Worm (Caenorhabditis elegans) whole organism, early embryonic: ENCODE measurements around the gene vha-12.
"Not testable (repeated sequence)": the region's sequence is repeated elsewhere in the genome, so short reads cannot be mapped to it uniquely, and the experiment has no call there.

Source experiments
- B0310.2 ChIP-seq: sonication (generic microtip); optimal IDR thresholded peaks from 2 replicates; lab custom pipeline; 2016; ENCODE audit warnings: mild to moderate bottlenecking, missing genetic modification characterization, missing compliant biosample characterization
- F13C5.2 ChIP-seq: sonication (generic microtip); optimal IDR thresholded peaks from 2 replicates; lab custom pipeline; 2017; ENCODE audit warnings: mild to moderate bottlenecking, missing genetic modification characterization, inconsistent platforms, missing compliant biosample characterization
- aly-1 ChIP-seq: sonication (generic microtip); optimal IDR thresholded peaks from 2 replicates; lab custom pipeline; 2016; ENCODE audit warnings: missing genetic modification characterization, missing compliant biosample characterization
- ama-1 ChIP-seq: fragments of 150-350 bp; optimal IDR thresholded peaks from 2 replicates; lab custom pipeline; 2014
- ceh-13 ChIP-seq: fragments of 200-800 bp; sonication (Bioruptor generic); optimal IDR thresholded peaks from 2 replicates; lab custom pipeline; 2018; ENCODE audit warnings: mild to moderate bottlenecking, missing genetic modification characterization, missing compliant biosample characterization
- ceh-36 ChIP-seq: sonication (generic microtip); optimal IDR thresholded peaks from 2 replicates; lab custom pipeline; 2016; ENCODE audit warnings: missing genetic modification characterization, inconsistent platforms, missing compliant biosample characterization
- ets-7 ChIP-seq: sonication (generic microtip); optimal IDR thresholded peaks from 2 replicates; lab custom pipeline; 2016; ENCODE audit warnings: missing genotype, missing genetic modification characterization, missing compliant biosample characterization
- flt-1 ChIP-seq: fragments of 200-800 bp; sonication (Bioruptor generic); IDR thresholded peaks from 2 replicates; pipeline ENCODE4 v1.3.6; 2022; ENCODE audit warnings: missing genetic modification characterization, missing compliant biosample characterization
- hmbx-1 ChIP-seq: sonication (generic microtip); optimal IDR thresholded peaks from 2 replicates; lab custom pipeline; 2016; ENCODE audit warnings: mild to moderate bottlenecking, missing genetic modification characterization, missing compliant biosample characterization
- hmg-4 ChIP-seq: fragments of 200-800 bp; sonication (Bioruptor generic); optimal IDR thresholded peaks from 2 replicates; lab custom pipeline; 2018; ENCODE audit warnings: mild to moderate bottlenecking, missing genetic modification characterization, missing compliant biosample characterization
- hnd-1 ChIP-seq: sonication (generic microtip); optimal IDR thresholded peaks from 2 replicates; lab custom pipeline; 2016; ENCODE audit warnings: missing genetic modification characterization, missing compliant biosample characterization
- pes-1 ChIP-seq: fragments of 200-800 bp; sonication (Bioruptor generic); IDR thresholded peaks from 2 replicates; pipeline ENCODE4 v1.3.6; 2022; ENCODE audit warnings: missing genetic modification reagents, missing genetic modification characterization, missing compliant biosample characterization
- scrt-1 ChIP-seq: fragments of 200-800 bp; sonication (Bioruptor generic); IDR thresholded peaks from 2 replicates; pipeline ENCODE4 v1.3.6; 2022; ENCODE audit warnings: missing genetic modification characterization, missing compliant biosample characterization
- sea-1 ChIP-seq: fragments of 200-800 bp; sonication (Bioruptor generic); conservative IDR thresholded peaks from 2 replicates; pipeline ENCODE4 v1.3.6; 2022; ENCODE audit warnings: missing genetic modification characterization, missing compliant biosample characterization
- tbx-11 ChIP-seq: fragments of 200-800 bp; sonication (Bioruptor generic); IDR thresholded peaks from 2 replicates; pipeline ENCODE4 v1.3.6; 2022; ENCODE audit warnings: missing genetic modification characterization, missing compliant biosample characterization
- tbx-37 ChIP-seq: fragments of 200-800 bp; sonication (Bioruptor generic); conservative IDR thresholded peaks from 2 replicates; pipeline ENCODE4 v1.3.6; 2022; ENCODE audit warnings: missing genetic modification reagents, missing genetic modification characterization, missing compliant biosample characterization
- tra-4 ChIP-seq: sonication (generic microtip); optimal IDR thresholded peaks from 2 replicates; lab custom pipeline; 2017; ENCODE audit warnings: missing genetic modification characterization, missing compliant biosample characterization

Gene vha-12

DNA sequence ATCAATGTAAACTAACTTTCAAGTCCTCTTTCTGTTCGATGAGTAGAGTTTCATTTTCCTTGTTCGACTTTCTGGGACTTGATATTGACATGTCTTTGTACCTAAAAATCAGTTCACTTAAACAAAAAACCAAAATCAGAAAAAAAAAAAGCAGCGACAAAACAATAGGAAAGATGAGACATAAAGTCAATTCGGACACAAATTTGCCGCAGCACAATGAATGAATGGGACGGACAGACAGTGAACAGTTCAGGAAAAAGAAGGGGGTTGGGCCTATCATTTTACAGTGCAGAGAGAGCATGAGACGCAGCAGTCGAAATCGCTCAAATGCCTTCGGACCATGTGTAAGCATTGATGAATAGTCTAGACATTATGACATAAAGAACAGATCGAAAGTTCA is 4.2 kb upstream of the vha-12 start, which contains the start of gene mrp-6:
Gene mrp-6, minus strand, starts transcription at position 101 of the 400 bp plus-strand sequence.
- TF ChIP-seq hmg-4 (no peak), ceh-13 (GFP tag; lab: Kevin White, UChicago) (no peak), tbx-11 (GFP tag; lab: Robert Waterston, UW) (no peak), tra-4 (tag; lab: Kevin White, UChicago) (no peak), aly-1 (tag; lab: Kevin White, UChicago) (no peak), flt-1 (GFP tag; lab: Robert Waterston, UW) (no peak), ama-1 (lab: Kevin White, UChicago) (no peak), hmbx-1 (tag; lab: Kevin White, UChicago) (no peak), F13C5.2 (tag; lab: Kevin White, UChicago) (no peak), pes-1 (no peak), hnd-1 (tag; lab: Kevin White, UChicago) (no peak), sea-1 (GFP tag; lab: Robert Waterston, UW) (no peak)

DNA sequence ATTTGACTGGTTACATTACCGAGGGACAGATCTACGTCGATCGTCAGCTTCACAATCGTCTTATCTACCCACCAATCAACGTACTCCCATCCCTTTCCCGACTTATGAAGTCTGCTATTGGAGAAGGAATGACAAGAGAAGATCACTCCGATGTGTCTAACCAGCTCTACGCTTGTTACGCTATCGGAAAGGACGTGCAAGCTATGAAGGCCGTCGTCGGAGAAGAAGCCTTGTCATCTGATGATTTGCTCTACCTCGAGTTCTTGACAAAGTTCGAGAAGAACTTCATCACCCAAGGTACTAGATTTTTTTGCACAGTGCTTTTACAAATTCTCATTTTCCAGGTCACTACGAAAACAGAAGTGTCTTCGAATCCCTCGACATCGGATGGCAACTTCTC is 1.3 kb downstream of the vha-12 start:
- no peak for TF ChIP-seq pes-1
- TF ChIP-seq hmg-4 = no peak
- TF ChIP-seq B0310.2 (tag; lab: Kevin White, UChicago) = no peak
- TF ChIP-seq sea-1 (GFP tag; lab: Robert Waterston, UW) = no peak
- no peak for TF ChIP-seq ama-1 (lab: Kevin White, UChicago)
- no peak for TF ChIP-seq tra-4 (tag; lab: Kevin White, UChicago)

DNA sequence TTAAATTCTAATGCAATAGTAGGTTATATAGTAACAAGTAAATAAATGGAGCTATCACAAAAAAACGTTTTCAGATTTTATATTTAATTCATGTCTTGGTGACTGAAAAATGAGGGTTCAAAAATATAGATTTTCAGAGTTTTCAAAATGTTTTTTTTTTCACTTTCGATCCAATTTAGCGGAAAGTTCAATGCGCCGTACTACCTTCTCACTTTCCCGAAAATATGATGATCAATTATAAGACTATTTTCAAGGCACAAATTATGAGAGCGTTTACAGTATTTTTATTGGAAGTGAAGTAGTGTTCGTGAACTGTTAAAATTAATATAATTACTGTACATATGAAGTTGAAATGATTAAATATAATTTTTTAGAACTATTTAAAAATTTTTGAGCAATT is 2.2 kb downstream of the vha-12 start:
- TF ChIP-seq scrt-1 (GFP tag; lab: Robert Waterston, UW) = no peak
- TF ChIP-seq tbx-37 (GFP tag; lab: Robert Waterston, UW) = no peak
- TF ChIP-seq aly-1 (tag; lab: Kevin White, UChicago) = no peak
- TF ChIP-seq ceh-13 (GFP tag; lab: Kevin White, UChicago) = no peak

DNA sequence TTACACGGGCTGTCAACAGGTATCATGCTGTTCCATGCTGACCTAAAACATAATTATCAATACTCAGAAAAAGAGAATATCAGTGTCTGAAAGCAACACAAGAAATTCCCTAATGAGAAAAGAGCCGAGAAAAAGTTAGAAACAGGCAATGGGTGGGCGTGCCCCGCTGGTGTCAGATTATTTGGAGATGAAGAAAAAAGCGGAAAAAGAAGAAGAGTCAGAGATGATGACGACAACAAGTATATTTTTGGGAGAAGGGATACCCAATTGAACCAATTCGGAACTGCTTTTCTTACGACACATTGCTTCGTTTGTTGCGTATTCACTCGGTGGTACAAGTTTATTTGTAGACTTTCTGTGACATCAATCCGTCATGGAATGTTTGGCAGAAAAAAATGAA is 5.5 kb downstream of the vha-12 start, which contains the start of gene F20B6.4:
Gene F20B6.4, minus strand, starts transcription at position 101 of the 400 bp plus-strand sequence.
- TF ChIP-seq flt-1 (GFP tag; lab: Robert Waterston, UW) = no peak
- no peak for TF ChIP-seq F13C5.2 (tag; lab: Kevin White, UChicago)
- no peak for TF ChIP-seq ceh-36 (tag; lab: Kevin White, UChicago)
- TF ChIP-seq B0310.2 (tag; lab: Kevin White, UChicago) = no peak
- no peak for TF ChIP-seq pes-1
- no peak for TF ChIP-seq ceh-13 (GFP tag; lab: Kevin White, UChicago)
- TF ChIP-seq tra-4 (tag; lab: Kevin White, UChicago) = no peak
- TF ChIP-seq hnd-1 (tag; lab: Kevin White, UChicago) = no peak
- TF ChIP-seq hmg-4 = no peak

DNA sequence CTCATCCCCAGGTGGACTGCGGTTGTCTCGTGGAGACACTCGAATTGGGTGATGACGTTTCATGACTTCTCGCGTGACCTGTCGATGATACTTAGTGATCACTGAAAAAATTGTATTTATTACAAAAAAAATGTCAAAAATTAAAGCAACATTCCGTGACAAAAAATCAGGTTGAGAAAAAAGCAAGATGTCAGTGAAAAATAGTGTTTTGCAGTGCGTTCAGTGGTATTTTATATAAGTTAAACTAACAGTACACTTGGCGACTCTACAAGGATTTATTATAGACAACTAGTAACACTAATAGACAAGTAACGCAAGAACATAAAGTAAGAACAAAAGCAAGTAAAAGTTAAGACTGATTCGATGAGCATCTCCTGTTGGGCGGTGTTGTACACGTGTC is 8.9 kb downstream of the vha-12 start, which contains the start of gene F20B6.5:
Gene F20B6.5, minus strand, starts transcription at position 101 of the 400 bp plus-strand sequence.
- TF ChIP-seq hmbx-1 (tag; lab: Kevin White, UChicago); hnd-1 (tag; lab: Kevin White, UChicago); hmg-4: not testable (repeated sequence)

DNA sequence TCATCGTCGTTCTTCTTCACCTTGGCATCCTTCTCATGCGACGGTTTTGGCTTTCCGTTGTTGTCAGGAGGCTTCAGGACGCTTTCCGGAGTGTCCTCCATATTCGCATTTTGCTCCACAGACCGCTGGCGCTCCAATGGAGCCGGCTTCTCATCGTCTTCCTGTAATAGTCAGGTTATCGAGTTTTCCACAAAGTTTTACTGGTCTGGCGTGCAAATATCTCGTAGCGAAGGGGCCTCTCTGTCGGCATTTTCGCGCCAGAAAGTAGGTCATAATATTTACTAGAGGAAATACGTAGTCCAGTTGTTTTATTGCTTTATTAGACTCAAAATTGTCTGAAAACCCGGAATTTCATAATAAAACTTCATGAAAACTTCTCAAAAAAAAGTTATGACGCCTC is 11.2 kb downstream of the vha-12 start, which contains the start of gene F20B6.6:
Gene F20B6.6, minus strand, starts transcription at position 101 of the 400 bp plus-strand sequence.
- TF ChIP-seq tbx-11 (GFP tag; lab: Robert Waterston, UW); hnd-1 (tag; lab: Kevin White, UChicago); F13C5.2 (tag; lab: Kevin White, UChicago): not testable (repeated sequence)

DNA sequence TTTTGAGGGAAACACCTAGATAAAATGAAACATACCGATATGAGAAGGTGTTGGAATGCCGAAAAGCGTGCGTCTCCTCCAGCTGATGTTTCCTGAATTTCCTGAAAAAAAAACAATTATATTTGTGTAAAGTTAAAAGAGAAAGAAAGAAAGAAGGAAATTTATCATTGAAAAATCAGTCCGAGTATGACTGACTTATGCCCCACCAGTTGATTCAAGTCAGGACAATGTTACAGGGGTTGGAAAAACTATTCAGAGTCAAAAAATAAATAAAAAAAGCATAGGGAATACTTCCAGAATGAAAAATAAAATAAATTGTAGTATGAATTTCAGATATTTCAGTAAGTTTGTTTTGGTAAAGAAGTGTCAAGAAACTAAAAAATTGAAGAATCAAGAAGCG is 16.5 kb downstream of the vha-12 start, which contains the start of gene F20B6.9:
Gene F20B6.9, minus strand, starts transcription at position 101 of the 400 bp plus-strand sequence.
- not testable (repeated sequence) for TF ChIP-seq sea-1 (GFP tag; lab: Robert Waterston, UW); F13C5.2 (tag; lab: Kevin White, UChicago); ceh-36 (tag; lab: Kevin White, UChicago)

DNA sequence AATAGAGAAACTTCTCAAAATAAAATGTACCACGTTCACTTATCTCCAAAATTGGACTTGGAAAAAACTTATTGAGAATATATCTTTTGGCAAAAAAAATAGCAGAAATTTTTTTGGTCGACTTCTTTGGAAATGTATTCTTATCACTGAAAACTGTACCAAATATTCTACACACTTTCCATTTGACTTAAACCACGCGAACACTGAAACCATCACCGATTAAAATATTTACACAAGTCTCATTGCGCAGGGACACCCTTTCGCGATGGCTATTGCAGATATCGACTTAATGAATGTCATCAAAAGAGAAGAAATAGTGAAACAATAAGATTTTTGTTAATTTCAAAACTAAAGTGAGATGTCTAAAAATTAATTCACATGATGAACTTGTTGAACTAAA is 17.6 kb downstream of the vha-12 start:
- no peak for TF ChIP-seq tra-4 (tag; lab: Kevin White, UChicago)
- TF ChIP-seq scrt-1 (GFP tag; lab: Robert Waterston, UW) = no peak
- no peak for TF ChIP-seq ceh-13 (GFP tag; lab: Kevin White, UChicago)
- TF ChIP-seq tbx-37 (GFP tag; lab: Robert Waterston, UW) = no peak
- TF ChIP-seq hmbx-1 (tag; lab: Kevin White, UChicago) = no peak
- no peak for TF ChIP-seq aly-1 (tag; lab: Kevin White, UChicago)
- no peak for TF ChIP-seq pes-1
- no peak for TF ChIP-seq hnd-1 (tag; lab: Kevin White, UChicago)
- no peak for TF ChIP-seq ama-1 (lab: Kevin White, UChicago)
- TF ChIP-seq tbx-11 (GFP tag; lab: Robert Waterston, UW) = no peak
- TF ChIP-seq B0310.2 (tag; lab: Kevin White, UChicago) = no peak
- no peak for TF ChIP-seq F13C5.2 (tag; lab: Kevin White, UChicago)
- no peak for TF ChIP-seq flt-1 (GFP tag; lab: Robert Waterston, UW)
- no peak for TF ChIP-seq sea-1 (GFP tag; lab: Robert Waterston, UW)

DNA sequence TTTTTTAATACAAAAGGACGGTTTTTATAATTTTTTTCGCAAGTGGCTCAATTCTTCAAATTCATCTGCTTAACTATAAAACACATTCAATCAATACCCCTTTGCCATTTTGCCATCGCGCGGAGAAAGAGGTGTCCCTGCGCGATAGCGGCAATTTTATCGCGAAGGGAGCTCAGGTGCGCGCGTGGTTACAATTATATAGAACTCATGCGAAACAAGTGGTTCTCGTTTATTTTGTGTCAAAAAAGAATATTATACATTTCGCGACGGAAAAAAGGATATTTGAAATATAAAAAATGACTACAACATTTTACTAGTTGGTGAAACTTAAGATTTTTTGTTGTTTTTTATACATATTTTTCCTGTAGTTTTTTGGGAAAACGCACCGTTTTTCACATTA is 18.2 kb downstream of the vha-12 start:
- no peak for TF ChIP-seq ama-1 (lab: Kevin White, UChicago)
- peak; percentile 97 for TF ChIP-seq F13C5.2 (tag; lab: Kevin White, UChicago)
- peak; percentile 97 for TF ChIP-seq hmg-4
- no peak for TF ChIP-seq tra-4 (tag; lab: Kevin White, UChicago)
- TF ChIP-seq hnd-1 (tag; lab: Kevin White, UChicago) = peak; percentile 37
- TF ChIP-seq ceh-13 (GFP tag; lab: Kevin White, UChicago) = no peak
- no peak for TF ChIP-seq hmbx-1 (tag; lab: Kevin White, UChicago)
- TF ChIP-seq sea-1 (GFP tag; lab: Robert Waterston, UW) = peak; percentile 70; the same call in 1 of the 2 replicates
- peak; percentile 66 for TF ChIP-seq flt-1 (GFP tag; lab: Robert Waterston, UW)
- peak; percentile 59; the same call in 1 of the 2 replicates for TF ChIP-seq tbx-11 (GFP tag; lab: Robert Waterston, UW)
- peak; percentile 81 for TF ChIP-seq pes-1
- TF ChIP-seq scrt-1 (GFP tag; lab: Robert Waterston, UW) = peak; percentile 73; the same call in 1 of the 2 replicates
- TF ChIP-seq B0310.2 (tag; lab: Kevin White, UChicago) = no peak
- no peak for TF ChIP-seq aly-1 (tag; lab: Kevin White, UChicago)
- peak; percentile 63 for TF ChIP-seq tbx-37 (GFP tag; lab: Robert Waterston, UW)
- TF ChIP-seq ceh-36 (tag; lab: Kevin White, UChicago) = no peak
- peak; percentile 61 for TF ChIP-seq ets-7 (tag; lab: Kevin White, UChicago)
